Worm (Caenorhabditis elegans) whole organism, mixed stage, embryonic: ENCODE measurements around the gene cest-2.3.

Source experiments
- M03D4.4 ChIP-seq: sonication (generic microtip); optimal IDR thresholded peaks from 2 replicates; lab custom pipeline; 2017; ENCODE audit warnings: mild to moderate bottlenecking, missing genetic modification characterization, missing compliant biosample characterization
- bed-3 ChIP-seq: fragments of 200-800 bp; sonication (Bioruptor generic); optimal IDR thresholded peaks from 3 replicates; lab custom pipeline; 2018; ENCODE audit warnings: mild to moderate bottlenecking, missing genetic modification characterization, moderate library complexity, missing compliant biosample characterization
- blmp-1 ChIP-seq: fragments of 150-350 bp; optimal IDR thresholded peaks from 2 replicates; lab custom pipeline; 2014; ENCODE audit warnings: missing biosample characterization, missing genetic modification characterization
- ceh-39 ChIP-seq: fragments of 150-350 bp; optimal IDR thresholded peaks from 2 replicates; lab custom pipeline; 2014; ENCODE audit warnings: missing biosample characterization, missing genetic modification characterization
- ceh-43 ChIP-seq: fragments of 200-800 bp; sonication (Bioruptor generic); optimal IDR thresholded peaks from 2 replicates; lab custom pipeline; 2018; ENCODE audit warnings: mild to moderate bottlenecking, missing genetic modification characterization, moderate library complexity, missing compliant biosample characterization
- ceh-83 ChIP-seq: fragments of 200-800 bp; sonication (Bioruptor generic); optimal IDR thresholded peaks from 2 replicates; lab custom pipeline; 2018; ENCODE audit warnings: mild to moderate bottlenecking, missing genetic modification characterization, missing compliant biosample characterization
- ces-1 ChIP-seq: fragments of 150-350 bp; optimal IDR thresholded peaks from 2 replicates; lab custom pipeline; 2014; ENCODE audit warnings: missing biosample characterization, missing genetic modification reagents, missing genetic modification characterization
- cnd-1 ChIP-seq: fragments of 200-800 bp; sonication (Bioruptor generic); optimal IDR thresholded peaks from 2 replicates; lab custom pipeline; 2018; ENCODE audit warnings: mild to moderate bottlenecking, missing genetic modification characterization, missing compliant biosample characterization
- drap-1 ChIP-seq: fragments of 200-800 bp; sonication (Bioruptor generic); optimal IDR thresholded peaks from 3 replicates; lab custom pipeline; 2018; ENCODE audit warnings: mild to moderate bottlenecking, missing genetic modification characterization, missing compliant biosample characterization
- elt-1 ChIP-seq: sonication (generic microtip); optimal IDR thresholded peaks from 2 replicates; lab custom pipeline; 2017; ENCODE audit warnings: missing genetic modification characterization, mild to moderate bottlenecking, missing compliant biosample characterization, antibody characterized with exemption, moderate library complexity, borderline replicate concordance; ENCODE audit not compliant: insufficient read depth
- elt-3 ChIP-seq: fragments of 150-350 bp; optimal IDR thresholded peaks from 2 replicates; lab custom pipeline; 2014; ENCODE audit warnings: missing biosample characterization, missing genetic modification characterization
- flh-1 ChIP-seq: fragments of 200-800 bp; sonication (Bioruptor generic); optimal IDR thresholded peaks from 2 replicates; lab custom pipeline; 2018; ENCODE audit warnings: mild to moderate bottlenecking, missing genetic modification characterization, moderate library complexity, missing compliant biosample characterization
- ham-2 ChIP-seq: fragments of 200-800 bp; sonication (Bioruptor generic); optimal IDR thresholded peaks from 2 replicates; lab custom pipeline; 2018; ENCODE audit warnings: mild to moderate bottlenecking, missing genetic modification characterization, missing compliant biosample characterization
- hlh-1 ChIP-seq: fragments of 150-350 bp; optimal IDR thresholded peaks from 2 replicates; lab custom pipeline; 2014; ENCODE audit warnings: missing biosample characterization, missing genetic modification reagents, missing genetic modification characterization
- lin-13 ChIP-seq: fragments of 150-350 bp; optimal IDR thresholded peaks from 2 replicates; lab custom pipeline; 2014; ENCODE audit warnings: missing biosample characterization, missing genetic modification characterization
- lin-32 ChIP-seq: fragments of 200-800 bp; sonication (Bioruptor generic); optimal IDR thresholded peaks from 2 replicates; lab custom pipeline; 2018; ENCODE audit warnings: mild to moderate bottlenecking, missing genetic modification characterization, missing compliant biosample characterization
- lsy-2 ChIP-seq: fragments of 150-350 bp; optimal IDR thresholded peaks from 2 replicates; lab custom pipeline; 2014; ENCODE audit warnings: missing biosample characterization, missing genetic modification characterization
- mab-5 ChIP-seq: fragments of 150-350 bp; optimal IDR thresholded peaks from 2 replicates; lab custom pipeline; 2014; ENCODE audit warnings: missing biosample characterization, missing genetic modification characterization
- mep-1 ChIP-seq: fragments of 150-350 bp; optimal IDR thresholded peaks from 2 replicates; lab custom pipeline; 2017; ENCODE audit warnings: missing biosample characterization, missing genetic modification reagents, missing genetic modification characterization, inconsistent platforms
- mls-2 ChIP-seq: sonication (generic microtip); optimal IDR thresholded peaks from 2 replicates; lab custom pipeline; 2016; ENCODE audit warnings: mild to moderate bottlenecking, missing genetic modification characterization, moderate library complexity, missing compliant biosample characterization
- nhr-12 ChIP-seq: fragments of 150-350 bp; optimal IDR thresholded peaks from 2 replicates; lab custom pipeline; 2014; ENCODE audit warnings: missing biosample characterization, missing genetic modification characterization
- nhr-2 ChIP-seq: fragments of 150-350 bp; optimal IDR thresholded peaks from 2 replicates; lab custom pipeline; 2014; ENCODE audit warnings: missing biosample characterization, missing genetic modification characterization
- nhr-237 ChIP-seq: fragments of 150-350 bp; optimal IDR thresholded peaks from 2 replicates; lab custom pipeline; 2014; ENCODE audit warnings: missing biosample characterization, missing genetic modification characterization
- nhr-28 ChIP-seq: fragments of 150-350 bp; optimal IDR thresholded peaks from 2 replicates; lab custom pipeline; 2014; ENCODE audit warnings: missing biosample characterization, missing genetic modification characterization
- nhr-76 ChIP-seq: sonication (generic microtip); optimal IDR thresholded peaks from 2 replicates; lab custom pipeline; 2017; ENCODE audit warnings: missing biosample characterization, missing genetic modification characterization
- pha-4 ChIP-seq: fragments of 150-350 bp; optimal IDR thresholded peaks from 2 replicates; lab custom pipeline; 2018; ENCODE audit warnings: missing biosample characterization, missing genetic modification reagents, missing genetic modification characterization
- sem-2 ChIP-seq: fragments of 200-800 bp; sonication (Bioruptor generic); optimal IDR thresholded peaks from 2 replicates; lab custom pipeline; 2018; ENCODE audit warnings: mild to moderate bottlenecking, missing genetic modification characterization, missing compliant biosample characterization
- snpc-4 ChIP-seq: fragments of 150-350 bp; optimal IDR thresholded peaks from 2 replicates; lab custom pipeline; 2014; ENCODE audit warnings: missing biosample characterization, missing genetic modification characterization
- sptf-1 ChIP-seq: sonication (generic microtip); optimal IDR thresholded peaks from 2 replicates; lab custom pipeline; 2017; ENCODE audit warnings: mild to moderate bottlenecking, missing genetic modification characterization, moderate library complexity, missing compliant biosample characterization
- tbx-8 ChIP-seq: fragments of 200-800 bp; sonication (Bioruptor generic); optimal IDR thresholded peaks from 2 replicates; lab custom pipeline; 2018; ENCODE audit warnings: mild to moderate bottlenecking, missing genetic modification characterization, moderate library complexity, missing compliant biosample characterization
- unc-120 ChIP-seq: sonication (generic microtip); optimal IDR thresholded peaks from 2 replicates; lab custom pipeline; 2017; ENCODE audit warnings: missing genetic modification characterization, missing compliant biosample characterization; ENCODE audit not compliant: poor library complexity, severe bottlenecking
- unc-39 ChIP-seq: fragments of 150-350 bp; optimal IDR thresholded peaks from 2 replicates; lab custom pipeline; 2014; ENCODE audit warnings: missing biosample characterization, missing genetic modification characterization
- unc-62 ChIP-seq: fragments of 150-350 bp; optimal IDR thresholded peaks from 2 replicates; lab custom pipeline; 2014; ENCODE audit warnings: missing biosample characterization, missing genetic modification reagents, missing genetic modification characterization
- zip-8 ChIP-seq: fragments of 150-350 bp; optimal IDR thresholded peaks from 2 replicates; lab custom pipeline; 2014; ENCODE audit warnings: missing biosample characterization, missing genetic modification characterization
- ztf-11 ChIP-seq: fragments of 150-350 bp; optimal IDR thresholded peaks from 2 replicates; lab custom pipeline; 2014; ENCODE audit warnings: missing biosample characterization, missing genetic modification characterization

The cest-2.3 gene

DNA sequence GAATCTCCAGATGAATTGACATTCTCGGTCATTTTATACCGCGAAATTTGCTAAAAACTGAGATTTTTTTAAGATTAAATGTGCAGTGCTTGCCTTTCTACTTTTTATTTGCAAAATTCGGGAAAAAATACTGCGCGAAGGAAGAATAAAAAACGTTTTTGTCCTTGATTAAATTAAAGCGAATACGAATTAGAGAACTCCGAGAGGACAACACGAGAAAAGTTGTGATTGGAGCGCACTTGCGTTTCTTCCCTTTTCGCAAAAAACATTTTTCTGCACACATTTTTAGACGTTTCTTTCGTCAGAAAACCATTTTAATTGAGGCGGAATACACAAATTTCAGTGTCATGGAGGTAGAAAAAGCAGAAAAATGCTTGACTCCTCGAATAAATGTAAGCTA lies 2.7 kb upstream of the cest-2.3 start, which contains the start of the genes trm-1 and ints-2:
Gene trm-1, minus strand, starts transcription at position 175 of the 400 bp plus-strand sequence.
Gene ints-2, plus strand, starts transcription at position 249 of the 400 bp plus-strand sequence.
- TF ChIP-seq zip-8 (tag; lab: Kevin White, UChicago) (no peak), lsy-2 (tag; lab: Kevin White, UChicago) (peak; percentile 36), unc-62 (no peak), ces-1 (GFP tag; lab: Kevin White, UChicago) (peak; percentile 96), ceh-39 (no peak), sptf-1 (peak; percentile 11), flh-1 (GFP tag; lab: Kevin White, UChicago) (no peak), elt-1 (tag; lab: Kevin White, UChicago) (no peak), tbx-8 (no peak), bed-3 (no peak), ham-2 (no peak), nhr-76 (no peak), hlh-1 (no peak), drap-1 (GFP tag; lab: Kevin White, UChicago) (no peak), ceh-43 (GFP tag; lab: Kevin White, UChicago) (no peak), nhr-237 (tag; lab: Kevin White, UChicago) (no peak), lin-32 (GFP tag; lab: Kevin White, UChicago) (no peak), ceh-83 (GFP tag; lab: Kevin White, UChicago) (no peak), cnd-1 (tag; lab: Kevin White, UChicago) (no peak), mls-2 (tag; lab: Kevin White, UChicago) (no peak), nhr-12 (no peak), mab-5 (tag; lab: Kevin White, UChicago) (no peak), unc-39 (tag; lab: Kevin White, UChicago) (no peak), lin-13 (peak; percentile 12), snpc-4 (tag; lab: Kevin White, UChicago) (no peak), unc-120 (tag; lab: Kevin White, UChicago) (peak; percentile 34), ztf-11 (tag; lab: Kevin White, UChicago) (no peak), pha-4 (no peak), nhr-2 (tag; lab: Kevin White, UChicago) (no peak), nhr-28 (tag; lab: Kevin White, UChicago) (no peak), sem-2 (GFP tag; lab: Kevin White, UChicago) (no peak), M03D4.4 (tag; lab: Kevin White, UChicago) (no peak), elt-3 (tag; lab: Kevin White, UChicago) (no peak), mep-1 (peak; percentile 1), blmp-1 (tag; lab: Kevin White, UChicago) (no peak)

DNA sequence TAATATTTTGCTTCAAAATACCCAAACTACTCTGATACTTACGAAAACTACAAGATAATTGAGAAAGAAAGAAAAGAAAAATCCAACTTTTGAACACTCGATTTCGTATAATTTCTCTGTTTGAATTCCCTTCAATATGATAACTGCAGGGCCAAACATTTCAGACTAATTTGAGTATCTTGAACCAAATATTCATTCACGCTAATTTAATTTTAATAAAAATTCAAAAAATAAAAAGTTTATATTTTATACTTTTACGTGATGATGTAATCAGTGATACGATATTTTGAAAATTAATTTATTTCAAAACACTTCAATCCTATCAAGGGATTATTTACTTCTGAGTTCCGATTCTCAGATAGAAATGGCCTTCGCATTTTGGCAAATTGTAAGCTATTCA lies 2.8 kb downstream of the cest-2.3 start, which contains the start of gene ZC376.8:
Gene ZC376.8, plus strand, starts transcription at position 301 of the 400 bp plus-strand sequence.
- TF ChIP-seq mab-5 (tag; lab: Kevin White, UChicago) (no peak), ceh-83 (GFP tag; lab: Kevin White, UChicago) (no peak), unc-120 (tag; lab: Kevin White, UChicago) (no peak), cnd-1 (tag; lab: Kevin White, UChicago) (no peak), mep-1 (no peak), sptf-1 (no peak), snpc-4 (tag; lab: Kevin White, UChicago) (no peak), pha-4 (no peak), lin-13 (no peak), nhr-12 (no peak), ham-2 (no peak), flh-1 (GFP tag; lab: Kevin White, UChicago) (no peak), lsy-2 (tag; lab: Kevin White, UChicago) (no peak), zip-8 (tag; lab: Kevin White, UChicago) (no peak), unc-62 (no peak), ceh-39 (no peak), nhr-76 (no peak), drap-1 (GFP tag; lab: Kevin White, UChicago) (no peak)

DNA sequence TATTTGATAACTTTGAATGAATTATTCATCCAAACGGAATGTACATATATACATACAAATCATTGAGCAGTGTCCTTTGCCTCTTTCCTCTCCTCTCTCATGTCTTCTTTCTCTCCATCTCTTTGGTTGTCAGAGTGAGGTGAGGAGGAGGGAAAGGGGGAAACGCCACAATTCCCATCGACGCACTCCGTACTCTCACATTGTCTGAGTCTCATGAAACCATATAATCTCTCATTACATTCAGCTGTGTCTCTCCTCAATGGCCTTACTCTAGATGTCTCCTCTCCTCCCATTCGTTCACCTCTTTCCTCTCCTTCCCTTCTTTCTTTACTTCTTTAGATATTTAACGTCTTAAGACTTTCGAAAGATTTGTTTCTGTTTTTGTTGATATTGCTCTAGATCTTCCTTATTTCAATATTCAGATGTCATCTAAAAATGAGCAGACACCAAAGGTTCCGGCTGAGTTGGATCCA lies 5.1 kb downstream of the cest-2.3 start, which contains the start of gene ceh-74:
Gene ceh-74, plus strand, starts transcription at position 423 of the 473 bp plus-strand sequence.
- TF ChIP-seq ces-1 (GFP tag; lab: Kevin White, UChicago) (no peak), ceh-83 (GFP tag; lab: Kevin White, UChicago) (no peak), mep-1 (peak; percentile 32), nhr-237 (tag; lab: Kevin White, UChicago) (no peak), nhr-12 (no peak)
- TF ChIP-seq, all 35 proteins: peak for 1
